Fruit fly (Drosophila melanogaster) whole organism, prepupa: ENCODE results near the gene sgll.

ENCODE experiments used
- CG34406 ChIP-seq: fragments of 200-800 bp; sonication (Bioruptor generic); optimal IDR thresholded peaks from 3 replicates; lab custom pipeline; 2016; ENCODE audit warnings: missing biosample characterization, missing genetic modification characterization
- CG6808 ChIP-seq: fragments of 200-800 bp; sonication (Bioruptor generic); optimal IDR thresholded peaks from 3 replicates; lab custom pipeline; 2017; ENCODE audit warnings: missing biosample characterization, missing genetic modification characterization, mild to moderate bottlenecking, moderate library complexity, missing genetic modification reagents
- CG6854 ChIP-seq: fragments of 200-800 bp; sonication (Bioruptor generic); optimal IDR thresholded peaks from 2 replicates; lab custom pipeline; 2017; ENCODE audit warnings: missing biosample characterization, mild to moderate bottlenecking, missing genetic modification characterization
- Eip93F ChIP-seq: fragments of 200-800 bp; sonication (Bioruptor generic); optimal IDR thresholded peaks from 2 replicates; lab custom pipeline; 2016; ENCODE audit warnings: missing biosample characterization, mild to moderate bottlenecking, missing genetic modification characterization
- Hr39 ChIP-seq: fragments of 200-800 bp; sonication (Bioruptor generic); optimal IDR thresholded peaks from 2 replicates; lab custom pipeline; 2016; ENCODE audit warnings: missing biosample characterization, missing genetic modification characterization
- dac ChIP-seq: fragments of 200-800 bp; sonication (Bioruptor generic); optimal IDR thresholded peaks from 2 replicates; lab custom pipeline; 2017; ENCODE audit warnings: missing biosample characterization, mild to moderate bottlenecking, missing genetic modification characterization
- lz ChIP-seq: fragments of 200-800 bp; sonication (Bioruptor generic); optimal IDR thresholded peaks from 3 replicates; lab custom pipeline; 2016; ENCODE audit warnings: missing biosample characterization, missing genetic modification characterization
- salr ChIP-seq, 2 experiments: fragments of 200-800 bp; sonication (Bioruptor generic); optimal IDR thresholded peaks; 3 replicates each; lab custom pipeline; 2016 to 2018; ENCODE audit warnings: missing biosample characterization in 2 of 2, missing genetic modification characterization in 2 of 2, mild to moderate bottlenecking in 1 of 2
- spab ChIP-seq: fragments of 200-800 bp; sonication (Bioruptor generic); optimal IDR thresholded peaks from 2 replicates; lab custom pipeline; 2017; ENCODE audit warnings: missing biosample characterization, mild to moderate bottlenecking, missing genetic modification characterization, missing genetic modification reagents

DNA sequence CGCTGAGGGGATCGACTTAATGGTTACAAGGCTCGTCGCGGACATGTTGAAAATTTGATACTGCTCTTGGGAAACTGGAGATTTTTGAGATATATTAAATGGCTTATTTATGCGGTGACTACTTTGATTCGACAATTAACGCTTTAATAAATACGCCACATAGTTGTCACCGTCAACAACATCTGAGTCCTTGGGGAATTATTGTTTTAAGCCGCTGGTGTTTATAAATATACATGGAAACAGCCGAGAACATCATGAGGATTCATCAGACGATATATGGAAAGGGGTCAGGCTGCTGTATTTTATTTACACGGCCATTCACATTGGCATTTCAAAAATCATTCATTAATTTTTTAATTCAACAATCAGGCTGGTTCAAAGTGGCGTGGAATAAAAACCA is 38.7 kb upstream of the sgll start, which contains the start of gene CG11286:
- TF ChIP-seq CG6808: no peak
- no peak for TF ChIP-seq dac (GFP tag; lab: Kevin White, UChicago)
- no peak for TF ChIP-seq salr (GFP tag; optimal IDR thresholded peaks at IDR 0.05; lab: Kevin White, UChicago)
- no peak for TF ChIP-seq lz (GFP tag; lab: Kevin White, UChicago)
- TF ChIP-seq Hr39 (GFP tag; lab: Kevin White, UChicago): no peak
- TF ChIP-seq Eip93F (GFP tag; lab: Kevin White, UChicago): no peak
- TF ChIP-seq spab: no peak
- TF ChIP-seq CG34406 (GFP tag; lab: Kevin White, UChicago): no peak
- no peak for TF ChIP-seq CG6854 (GFP tag; lab: Kevin White, UChicago)
